Fruit fly (Drosophila melanogaster) S2 (cell line): ENCODE measurements around the gene GstT4.

Experiments used
- CG8478 ChIP-seq: fragments of >200 bp; optimal IDR thresholded peaks from 2 replicates; lab custom pipeline; 2018
- CTCF ChIP-seq, 2 experiments: fragments of >200 bp; optimal IDR thresholded peaks; 2 replicates each; lab custom pipeline; 2018

dm6 chrX:13412941-13413613, 8.5 kb downstream of the GstT4 start, which contains the start of the genes CG1998 and Set2:
- no peak for TF ChIP-seq CG8478 (lab: Kevin White, UChicago)
- peak; percentile 44 to 58 for TF ChIP-seq CTCF (optimal IDR thresholded peaks at IDR 0.05; lab: Kevin White, UChicago)
